Worm (Caenorhabditis elegans) whole organism, mixed stage, embryonic: Measurements from ENCODE around the gene ZK666.15.

Experiments
- blmp-1 ChIP-seq: fragments of 150-350 bp; optimal IDR thresholded peaks from 2 replicates; lab custom pipeline; 2014; ENCODE audit warnings: missing biosample characterization, missing genetic modification characterization
- lsy-2 ChIP-seq: fragments of 150-350 bp; optimal IDR thresholded peaks from 2 replicates; lab custom pipeline; 2014; ENCODE audit warnings: missing biosample characterization, missing genetic modification characterization
- mls-2 ChIP-seq: sonication (generic microtip); optimal IDR thresholded peaks from 2 replicates; lab custom pipeline; 2016; ENCODE audit warnings: mild to moderate bottlenecking, missing genetic modification characterization, moderate library complexity, missing compliant biosample characterization
- ztf-11 ChIP-seq: fragments of 150-350 bp; optimal IDR thresholded peaks from 2 replicates; lab custom pipeline; 2014; ENCODE audit warnings: missing biosample characterization, missing genetic modification characterization

ce11 chrII:10513377-10513776, 26.5 kb downstream of the ZK666.15 start:
- TF ChIP-seq lsy-2, result no peak
- TF ChIP-seq blmp-1, result no peak
- TF ChIP-seq mls-2 (tag; lab: Kevin White, UChicago), result no peak
- no peak for TF ChIP-seq ztf-11 (tag; lab: Kevin White, UChicago)
